Worm (Caenorhabditis elegans) whole organism, L4 larva: Measurements from ENCODE around the gene F49C5.11.

Source experiments
- D1046.2 ChIP-seq: fragments of 200-800 bp; sonication (Bioruptor generic); IDR thresholded peaks from 2 replicates; pipeline ENCODE4 v1.3.6; 2022; ENCODE audit warnings: missing genetic modification characterization, missing compliant biosample characterization
- F10B5.3 ChIP-seq: sonication (generic microtip); optimal IDR thresholded peaks from 2 replicates; lab custom pipeline; 2016; ENCODE audit warnings: mild to moderate bottlenecking, missing genetic modification characterization, missing compliant biosample characterization
- F26F4.8 ChIP-seq: fragments of 200-800 bp; sonication (Bioruptor generic); conservative IDR thresholded peaks from 2 replicates; pipeline ENCODE4 v1.3.6; 2022; ENCODE audit warnings: missing genetic modification characterization, missing compliant biosample characterization
- F44E2.7 ChIP-seq: fragments of 200-800 bp; sonication (Bioruptor generic); IDR thresholded peaks from 2 replicates; pipeline ENCODE4 v2.1.2; 2022; ENCODE audit warnings: missing genetic modification characterization, missing compliant biosample characterization
- Y105C5A.15 ChIP-seq: fragments of 200-800 bp; sonication (Bioruptor generic); IDR thresholded peaks from 2 replicates; pipeline ENCODE4 v1.3.6; 2022; ENCODE audit warnings: missing genetic modification characterization, missing compliant biosample characterization
- Y48G9A.11 ChIP-seq: fragments of 200-800 bp; sonication (Bioruptor generic); IDR thresholded peaks from 2 replicates; pipeline ENCODE4 v1.3.6; 2022; ENCODE audit warnings: missing genetic modification reagents, missing genetic modification characterization, missing compliant biosample characterization
- Y5F2A.4 ChIP-seq: fragments of 200-800 bp; sonication (Bioruptor generic); optimal IDR thresholded peaks from 2 replicates; lab custom pipeline; 2018; ENCODE audit warnings: mild to moderate bottlenecking, missing genetic modification characterization, missing compliant biosample characterization
- ZK337.2 ChIP-seq: fragments of 200-800 bp; sonication (Bioruptor generic); IDR thresholded peaks from 2 replicates; pipeline ENCODE4 v1.3.6; 2022; ENCODE audit warnings: missing genetic modification reagents, missing genetic modification characterization, missing compliant biosample characterization
- ama-1 ChIP-seq: fragments of 150-350 bp; optimal IDR thresholded peaks from 2 replicates; lab custom pipeline; 2014; ENCODE audit warnings: inconsistent platforms, mixed read lengths
- arid-1 ChIP-seq: fragments of 200-800 bp; sonication (Bioruptor generic); conservative IDR thresholded peaks from 2 replicates; pipeline ENCODE4 v1.3.6; 2022; ENCODE audit warnings: missing genetic modification reagents, missing genetic modification characterization, missing compliant biosample characterization
- ceh-28 ChIP-seq: fragments of 150-350 bp; optimal IDR thresholded peaks from 2 replicates; lab custom pipeline; 2014; ENCODE audit warnings: missing biosample characterization, missing genetic modification reagents, missing genetic modification characterization
- ceh-44 ChIP-seq: fragments of 200-800 bp; sonication (Bioruptor generic); IDR thresholded peaks from 2 replicates; pipeline ENCODE4 v1.3.6; 2022; ENCODE audit warnings: missing genetic modification reagents, missing genetic modification characterization, missing compliant biosample characterization
- ctbp-1 ChIP-seq: fragments of 200-800 bp; sonication (Bioruptor generic); IDR thresholded peaks from 2 replicates; pipeline ENCODE4 v1.3.6; 2022; ENCODE audit warnings: missing genetic modification reagents, missing genetic modification characterization, missing compliant biosample characterization
- daf-16 ChIP-seq, 3 experiments: sonication (generic microtip); optimal IDR thresholded peaks; 2 replicates each; lab custom pipeline; 2016 to 2017; ENCODE audit warnings: missing genetic modification characterization in 3 of 3, missing genetic modification reagents in 3 of 3, mild to moderate bottlenecking in 2 of 3, missing compliant biosample characterization in 2 of 3, missing biosample characterization in 1 of 3, moderate library complexity in 1 of 3
- daf-19 ChIP-seq: fragments of 200-800 bp; sonication (Bioruptor generic); conservative IDR thresholded peaks from 2 replicates; pipeline ENCODE4 v1.3.6; 2022; ENCODE audit warnings: missing genetic modification characterization, missing compliant biosample characterization
- dmd-6 ChIP-seq: fragments of 200-800 bp; sonication (Bioruptor generic); IDR thresholded peaks from 2 replicates; pipeline ENCODE4 v1.3.6; 2022; ENCODE audit warnings: missing genetic modification reagents, missing genetic modification characterization, missing compliant biosample characterization
- dmd-8 ChIP-seq: fragments of 200-800 bp; sonication (Bioruptor generic); IDR thresholded peaks from 2 replicates; pipeline ENCODE4 v1.3.6; 2022; ENCODE audit warnings: missing genetic modification characterization, missing compliant biosample characterization
- egl-43 ChIP-seq: fragments of 200-800 bp; sonication (Bioruptor generic); IDR thresholded peaks from 2 replicates; pipeline ENCODE4 v1.3.6; 2022; ENCODE audit warnings: missing genetic modification reagents, missing genetic modification characterization, missing compliant biosample characterization
- gei-8 ChIP-seq: fragments of 200-800 bp; sonication (Bioruptor generic); optimal IDR thresholded peaks from 2 replicates; lab custom pipeline; 2018; ENCODE audit warnings: mild to moderate bottlenecking, missing genetic modification characterization, missing compliant biosample characterization
- hif-1 ChIP-seq, 2 experiments: sonication (generic microtip); optimal IDR thresholded peaks; 2 replicates each; lab custom pipeline; 2016 to 2017; ENCODE audit warnings: missing compliant biosample characterization in 2 of 2, missing genetic modification characterization in 2 of 2, missing genetic modification reagents in 2 of 2, missing genotype in 2 of 2, mild to moderate bottlenecking in 1 of 2
- hlh-11 ChIP-seq: fragments of 200-800 bp; sonication (Bioruptor generic); optimal IDR thresholded peaks from 2 replicates; lab custom pipeline; 2018; ENCODE audit warnings: mild to moderate bottlenecking, missing genetic modification characterization, missing compliant biosample characterization
- hlh-30 ChIP-seq: sonication (generic microtip); optimal IDR thresholded peaks from 2 replicates; lab custom pipeline; 2017; ENCODE audit warnings: antibody characterized with exemption, mild to moderate bottlenecking, missing genetic modification characterization, missing compliant biosample characterization; ENCODE audit not compliant: insufficient read depth
- lim-7 ChIP-seq: fragments of 200-800 bp; sonication (Bioruptor generic); IDR thresholded peaks from 2 replicates; pipeline ENCODE4 v1.3.6; 2022; ENCODE audit warnings: missing genetic modification characterization, missing compliant biosample characterization
- lin-1 ChIP-seq: fragments of 200-800 bp; sonication (Bioruptor generic); IDR thresholded peaks from 2 replicates; pipeline ENCODE4 v1.3.6; 2022; ENCODE audit warnings: missing genetic modification reagents, missing genetic modification characterization, missing compliant biosample characterization
- lin-13 ChIP-seq: fragments of 150-350 bp; optimal IDR thresholded peaks from 2 replicates; lab custom pipeline; 2014; ENCODE audit warnings: missing biosample characterization, missing genetic modification reagents, missing genetic modification characterization
- lin-38 ChIP-seq: fragments of 200-800 bp; sonication (Bioruptor generic); IDR thresholded peaks from 2 replicates; pipeline ENCODE4 v1.3.6; 2022; ENCODE audit warnings: missing genetic modification reagents, missing genetic modification characterization, missing compliant biosample characterization
- lin-39 ChIP-seq: fragments of 150-350 bp; optimal IDR thresholded peaks from 2 replicates; lab custom pipeline; 2014; ENCODE audit warnings: missing biosample characterization, missing genetic modification reagents, missing genetic modification characterization
- madf-5 ChIP-seq, 2 experiments: fragments of 200-800 bp; sonication (Bioruptor generic); IDR thresholded peaks; 2 replicates each; pipeline ENCODE4 v1.3.6; 2022; ENCODE audit warnings: missing compliant biosample characterization in 2 of 2, missing genetic modification characterization in 2 of 2
- madf-9 ChIP-seq: fragments of 200-800 bp; sonication (Bioruptor generic); conservative IDR thresholded peaks from 2 replicates; pipeline ENCODE4 v1.3.6; 2022; ENCODE audit warnings: missing genetic modification reagents, missing genetic modification characterization, missing compliant biosample characterization
- mdt-29 ChIP-seq: fragments of 200-800 bp; sonication (Bioruptor generic); IDR thresholded peaks from 2 replicates; pipeline ENCODE4 v1.3.6; 2022; ENCODE audit warnings: missing genetic modification reagents, missing genetic modification characterization, missing compliant biosample characterization
- mes-2 ChIP-seq: sonication (generic microtip); optimal IDR thresholded peaks from 2 replicates; lab custom pipeline; 2016; ENCODE audit warnings: missing genotype, mild to moderate bottlenecking, missing genetic modification characterization, missing compliant biosample characterization; ENCODE audit not compliant: poor library complexity, severe bottlenecking
- nhr-102 ChIP-seq: sonication (generic microtip); optimal IDR thresholded peaks from 2 replicates; lab custom pipeline; 2016; ENCODE audit warnings: mild to moderate bottlenecking, missing genetic modification characterization, moderate library complexity, missing compliant biosample characterization
- nhr-28 ChIP-seq: fragments of 150-350 bp; optimal IDR thresholded peaks from 2 replicates; lab custom pipeline; 2014; ENCODE audit warnings: missing biosample characterization, missing genetic modification characterization
- nhr-48 ChIP-seq: sonication (generic microtip); optimal IDR thresholded peaks from 2 replicates; lab custom pipeline; 2016; ENCODE audit warnings: mild to moderate bottlenecking, missing genetic modification characterization, missing compliant biosample characterization
- php-3 ChIP-seq: fragments of 200-800 bp; sonication (Bioruptor generic); IDR thresholded peaks from 2 replicates; pipeline ENCODE4 v1.3.6; 2022; ENCODE audit warnings: missing genetic modification reagents, missing genetic modification characterization, missing compliant biosample characterization
- rbr-2 ChIP-seq: sonication (generic microtip); optimal IDR thresholded peaks from 2 replicates; lab custom pipeline; 2016; ENCODE audit warnings: missing genotype, missing genetic modification characterization, missing compliant biosample characterization
- sdz-12 ChIP-seq: fragments of 200-800 bp; sonication (Bioruptor generic); optimal IDR thresholded peaks from 2 replicates; lab custom pipeline; 2018; ENCODE audit warnings: mild to moderate bottlenecking, missing genetic modification characterization, missing compliant biosample characterization
- spr-3 ChIP-seq: fragments of 200-800 bp; sonication (Bioruptor generic); optimal IDR thresholded peaks from 2 replicates; lab custom pipeline; 2018; ENCODE audit warnings: mild to moderate bottlenecking, missing genetic modification characterization, missing compliant biosample characterization
- tag-97 ChIP-seq: fragments of 200-800 bp; sonication (Bioruptor generic); IDR thresholded peaks from 2 replicates; pipeline ENCODE4 v1.3.6; 2022; ENCODE audit warnings: missing genetic modification characterization, missing compliant biosample characterization
- tra-1 ChIP-seq: fragments of 200-800 bp; sonication (Bioruptor generic); IDR thresholded peaks from 2 replicates; pipeline ENCODE4 v1.3.6; 2022; ENCODE audit warnings: missing genetic modification reagents, missing genetic modification characterization, missing compliant biosample characterization
- unc-130 ChIP-seq: sonication (generic microtip); optimal IDR thresholded peaks from 2 replicates; lab custom pipeline; 2016; ENCODE audit warnings: missing genetic modification reagents, missing genetic modification characterization, missing compliant biosample characterization
- vab-7 ChIP-seq: fragments of 200-800 bp; sonication (Bioruptor generic); IDR thresholded peaks from 2 replicates; pipeline ENCODE4 v1.3.6; 2022; ENCODE audit warnings: missing genetic modification reagents, missing genetic modification characterization, missing compliant biosample characterization
- zfp-2 ChIP-seq: sonication (generic microtip); optimal IDR thresholded peaks from 2 replicates; lab custom pipeline; 2016; ENCODE audit warnings: mild to moderate bottlenecking, missing genetic modification characterization, missing compliant biosample characterization
- zfp-3 ChIP-seq: fragments of 200-800 bp; sonication (Bioruptor generic); conservative IDR thresholded peaks from 2 replicates; pipeline ENCODE4 v1.3.6; 2022; ENCODE audit warnings: missing genetic modification reagents, missing genetic modification characterization, missing compliant biosample characterization
- zip-2 ChIP-seq: fragments of 150-350 bp; optimal IDR thresholded peaks from 2 replicates; lab custom pipeline; 2014; ENCODE audit warnings: missing biosample characterization, missing genetic modification characterization

F49C5.11 gene

ce11 chrII:12541670-12542080, 14.0 kb upstream of the F49C5.11 start (continued):
- TF ChIP-seq F26F4.8 (GFP tag; lab: Robert Waterston, UW), result 0 out of 2 replicates have a peak, but pooled peaks have one; percentile 8
- peak; percentile 47 for TF ChIP-seq dmd-6 (GFP tag; lab: Robert Waterston, UW)
- peak; percentile 84 for TF ChIP-seq daf-19 (GFP tag; lab: Robert Waterston, UW)
- TF ChIP-seq unc-130 (GFP tag; lab: Kevin White, UChicago), result peak; percentile 62
- peak; percentile 72; the same call in 1 of the 2 replicates for TF ChIP-seq Y48G9A.11 (GFP tag; lab: Robert Waterston, UW)
- peak; percentile 27 for TF ChIP-seq rbr-2 (tag; lab: Kevin White, UChicago)
- 0 out of 2 replicates have a peak, but pooled peaks have one; percentile 19 for TF ChIP-seq mdt-29 (GFP tag; lab: Robert Waterston, UW)
- TF ChIP-seq mes-2 (tag; lab: Kevin White, UChicago), result peak; percentile 42
- peak in 1 of 2 experiments; percentile 68; a peak in 1 of 4 replicates for TF ChIP-seq madf-5 (GFP tag; IDR thresholded peaks at IDR 0.05; lab: Robert Waterston, UW)
- TF ChIP-seq php-3 (GFP tag; lab: Robert Waterston, UW), result peak; percentile 64; the same call in 1 of the 2 replicates
- TF ChIP-seq vab-7 (GFP tag; lab: Robert Waterston, UW), result peak; percentile 76
- TF ChIP-seq hif-1 (tag; optimal IDR thresholded peaks at IDR 0.05; lab: Kevin White, UChicago), result peak in 1 of 2 experiments; percentile 39
- TF ChIP-seq lim-7 (GFP tag; lab: Robert Waterston, UW), result peak; percentile 85
- TF ChIP-seq zfp-3 (GFP tag; lab: Robert Waterston, UW), result peak; percentile 80
- TF ChIP-seq zip-2 (tag; lab: Kevin White, UChicago), result peak; percentile 47
- peak; percentile 47 for TF ChIP-seq spr-3 (GFP tag; lab: Kevin White, UChicago)
- TF ChIP-seq tra-1 (GFP tag; lab: Robert Waterston, UW), result 0 out of 2 replicates have a peak, but pooled peaks have one; percentile 47
- peak; percentile 79 for TF ChIP-seq lin-38
- peak; percentile 66 for TF ChIP-seq Y5F2A.4 (GFP tag; lab: Kevin White, UChicago)
- TF ChIP-seq zfp-2 (tag; lab: Kevin White, UChicago), result peak; percentile 23
- TF ChIP-seq egl-43 (GFP tag; lab: Robert Waterston, UW), result peak; percentile 70; the same call in 1 of the 2 replicates
- TF ChIP-seq dmd-8 (GFP tag; lab: Robert Waterston, UW), result 0 out of 2 replicates have a peak, but pooled peaks have one; percentile 62
- TF ChIP-seq F10B5.3 (tag; lab: Kevin White, UChicago), result peak; percentile 10
- TF ChIP-seq nhr-28 (tag; lab: Kevin White, UChicago), result peak; percentile 12

ce11 chrII:12542594-12542997, 13.1 kb upstream of the F49C5.11 start:
- TF ChIP-seq ceh-28 (tag; lab: Kevin White, UChicago) (no peak), dmd-8 (GFP tag; lab: Robert Waterston, UW) (peak; percentile 62; the same call in 1 of the 2 replicates), lin-39 (tag; lab: Kevin White, UChicago) (no peak), F44E2.7 (GFP tag; lab: Robert Waterston, UW) (0 out of 2 replicates have a peak, but pooled peaks have one; percentile 68), madf-9 (0 out of 2 replicates have a peak, but pooled peaks have one; percentile 36), ZK337.2 (GFP tag; lab: Robert Waterston, UW) (0 out of 2 replicates have a peak, but pooled peaks have one; percentile 40), ama-1 (no peak), gei-8 (peak; percentile 26), lim-7 (GFP tag; lab: Robert Waterston, UW) (peak; percentile 74), arid-1 (GFP tag; lab: Robert Waterston, UW) (0 out of 2 replicates have a peak, but pooled peaks have one; percentile 40), dmd-6 (GFP tag; lab: Robert Waterston, UW) (peak; percentile 40), ceh-44 (no peak), nhr-102 (tag; lab: Kevin White, UChicago) (peak; percentile 58), tra-1 (GFP tag; lab: Robert Waterston, UW) (peak; percentile 60; the same call in 1 of the 2 replicates), hlh-11 (tag; lab: Kevin White, UChicago) (peak; percentile 3), Y48G9A.11 (GFP tag; lab: Robert Waterston, UW) (0 out of 2 replicates have a peak, but pooled peaks have one; percentile 46), nhr-28 (tag; lab: Kevin White, UChicago) (no peak), lin-1 (peak; percentile 49; the same call in 1 of the 2 replicates), tag-97 (no peak), nhr-48 (tag; lab: Kevin White, UChicago) (peak; percentile 9), Y105C5A.15 (GFP tag; lab: Robert Waterston, UW) (no peak), sdz-12 (no peak), hlh-30 (tag; lab: Kevin White, UChicago) (peak; percentile 22), D1046.2 (GFP tag; lab: Robert Waterston, UW) (0 out of 2 replicates have a peak, but pooled peaks have one; percentile 49), lin-13 (GFP tag; lab: Kevin White, UChicago) (peak; percentile 54), zfp-2 (tag; lab: Kevin White, UChicago) (no peak), ctbp-1 (GFP tag; lab: Robert Waterston, UW) (no peak), daf-16 (GFP tag; optimal IDR thresholded peaks at IDR 0.05; lab: Kevin White, UChicago) (peak; percentile 42 to 84), daf-16 (tag; optimal IDR thresholded peaks at IDR 0.05; lab: Kevin White, UChicago) (no peak)
